Worm (Caenorhabditis elegans) whole organism, L3 larva: ENCODE results near the gene ist-1.

Source experiments
- ZK546.5 ChIP-seq: sonication (generic microtip); optimal IDR thresholded peaks from 2 replicates; lab custom pipeline; 2017; ENCODE audit warnings: missing biosample characterization, missing genetic modification characterization
- ama-1 ChIP-seq: fragments of 150-350 bp; optimal IDR thresholded peaks from 2 replicates; lab custom pipeline; 2018
- mdl-1 ChIP-seq: fragments of 150-350 bp; optimal IDR thresholded peaks from 2 replicates; lab custom pipeline; 2014; ENCODE audit warnings: missing biosample characterization, missing genetic modification characterization
- pha-4 ChIP-seq: fragments of 150-350 bp; optimal IDR thresholded peaks from 2 replicates; lab custom pipeline; 2014; ENCODE audit warnings: missing biosample characterization, missing genetic modification reagents, missing genetic modification characterization
- ztf-4 ChIP-seq: fragments of 150-350 bp; optimal IDR thresholded peaks from 2 replicates; lab custom pipeline; 2014; ENCODE audit warnings: missing biosample characterization, missing genetic modification characterization

- TF ChIP-seq ZK546.5 (tag; lab: Kevin White, UChicago) (no peak), mdl-1 (peak; percentile 36), ztf-4 (no peak), ama-1 (lab: Kevin White, UChicago) (no peak), pha-4 (peak; percentile 72)
Measured at ce11 chrX:7129460-7129859, 3.0 kb downstream of the ist-1 start.
